Fruit fly (Drosophila melanogaster): ENCODE measurements around the gene CG13082.
A peak's percentile ranks its signal among the peaks of the same experiment; 100 is the strongest.

CG13082 gene

DNA sequence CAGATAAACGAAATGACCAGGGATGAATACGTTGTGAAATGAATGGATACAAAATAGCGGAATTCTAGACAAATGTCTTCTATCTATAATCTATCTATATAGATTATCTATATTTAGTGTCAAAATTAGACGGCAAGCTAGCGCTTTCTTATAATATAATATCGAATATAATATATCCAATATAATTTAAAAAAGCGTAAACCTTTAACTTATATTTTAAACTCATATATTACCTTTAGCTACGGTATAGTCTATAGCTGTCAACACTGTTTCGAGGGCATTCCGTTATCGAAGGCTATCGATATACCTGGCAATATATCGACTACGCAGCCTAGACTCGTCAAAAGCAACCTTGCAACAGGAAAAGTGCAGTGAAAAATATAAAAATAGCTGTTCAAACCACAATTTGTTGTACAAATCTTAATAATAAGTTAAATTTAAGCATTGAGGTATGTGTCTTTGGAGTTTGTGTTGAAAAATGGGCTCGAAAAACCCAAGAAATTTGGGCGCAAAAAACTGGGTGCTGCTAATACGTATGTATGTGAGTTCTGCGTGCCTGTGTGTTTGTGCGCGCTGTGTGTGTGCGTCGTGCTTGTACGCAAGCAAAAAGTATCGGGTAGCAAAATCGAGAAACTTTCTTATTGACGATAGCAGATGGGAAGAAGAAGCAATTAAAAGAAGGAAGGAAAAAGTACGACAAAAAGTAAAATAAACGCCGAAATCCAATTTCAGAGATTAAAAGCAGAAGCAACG is 45.1 kb upstream of the CG13082 start, which contains the start of the genes swm and Ctu2 (continued):
- TF ChIP-seq Asciz (GFP tag; optimal IDR thresholded peaks at IDR 0.05) = no peak
- TF ChIP-seq nmo (GFP tag; optimal IDR thresholded peaks at IDR 0.05) = peak; percentile 83
- TF ChIP-seq CG32767 (GFP tag; IDR thresholded peaks at IDR 0.05) = 0 out of 2 replicates have a peak, but pooled peaks have one; percentile 26
- TF ChIP-seq tin (GFP tag; optimal IDR thresholded peaks at IDR 0.05) = peak; percentile 61
- peak; percentile 83 for TF ChIP-seq CG30020 (tag; optimal IDR thresholded peaks at IDR 0.05)
- peak; percentile 6 for TF ChIP-seq Dp (GFP tag; optimal IDR thresholded peaks at IDR 0.05)
- TF ChIP-seq Rx (GFP tag; IDR thresholded peaks at IDR 0.05) = peak; percentile 18; the same call in 1 of the 2 replicates
- TF ChIP-seq bbx (GFP tag; IDR thresholded peaks at IDR 0.05; ENCODE audit: partially characterized antibody) = peak; percentile 60; the same call in 1 of the 2 replicates
- peak; percentile 35; the same call in 1 of the 2 replicates for TF ChIP-seq CG32772 (GFP tag; IDR thresholded peaks at IDR 0.05)
- TF ChIP-seq lola (GFP tag; optimal IDR thresholded peaks at IDR 0.05) = peak in 1 of 3 experiments; percentile 73
- TF ChIP-seq D19B (GFP tag; optimal IDR thresholded peaks at IDR 0.05) = peak; percentile 46
- peak; percentile 68 for TF ChIP-seq Dek (tag; optimal IDR thresholded peaks at IDR 0.05)
- peak; percentile 62; the same call in 1 of the 3 replicates for TF ChIP-seq vnd (GFP tag; IDR thresholded peaks at IDR 0.05; ENCODE audit: partially characterized antibody)
- TF ChIP-seq Opbp (GFP tag; IDR thresholded peaks at IDR 0.05; ENCODE audit: partially characterized antibody) = peak; percentile 34; the same call in 2 of the 3 replicates
- peak; percentile 43 for TF ChIP-seq cwo (GFP tag; optimal IDR thresholded peaks at IDR 0.05)
- TF ChIP-seq sens-2 (GFP tag; IDR thresholded peaks at IDR 0.05) = no peak
- peak; percentile 74 for TF ChIP-seq Fer1 (GFP tag; optimal IDR thresholded peaks at IDR 0.05)
- peak; percentile 55 for TF ChIP-seq CG13775 (GFP tag; optimal IDR thresholded peaks at IDR 0.05)
- no peak for TF ChIP-seq CG5245 (GFP tag; optimal IDR thresholded peaks at IDR 0.05)
- TF ChIP-seq unpg (GFP tag; optimal IDR thresholded peaks at IDR 0.05) = peak; percentile 76
- peak; percentile 36; the same call in 1 of the 2 replicates for TF ChIP-seq klu (GFP tag; IDR thresholded peaks at IDR 0.05)
- TF ChIP-seq trem (tag; optimal IDR thresholded peaks at IDR 0.05) = peak; percentile 74
- TF ChIP-seq CG10979 (tag; optimal IDR thresholded peaks at IDR 0.05) = peak; percentile 67
- TF ChIP-seq mam (GFP tag; optimal IDR thresholded peaks at IDR 0.05) = peak; percentile 20
- TF ChIP-seq nerfin-2 (GFP tag; IDR thresholded peaks at IDR 0.05; ENCODE audit: partially characterized antibody) = 0 out of 2 replicates have a peak, but pooled peaks have one; percentile 50
- no peak for TF ChIP-seq HHEX (GFP tag; optimal IDR thresholded peaks at IDR 0.05)
- peak; percentile 63 for TF ChIP-seq bcd (GFP tag; optimal IDR thresholded peaks at IDR 0.05)

DNA sequence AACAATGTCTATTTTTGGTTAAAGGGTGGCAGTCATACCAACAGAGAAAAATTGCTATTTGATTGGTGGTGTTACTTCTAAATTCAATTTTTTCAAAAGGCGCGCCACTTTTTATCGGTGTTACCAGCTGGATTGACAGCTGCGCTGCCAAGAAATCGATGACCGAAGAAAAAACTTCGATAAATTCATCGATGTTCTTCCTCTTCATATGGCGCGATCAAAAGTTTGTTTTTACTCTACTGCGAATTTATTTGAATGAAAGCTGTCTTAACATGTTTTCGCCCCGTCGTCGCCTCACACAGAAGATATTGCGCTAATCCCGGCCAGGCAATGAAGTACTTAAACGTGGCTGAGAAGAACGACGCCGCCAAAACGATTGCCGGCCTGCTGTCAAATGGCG is 40.2 kb upstream of the CG13082 start, which contains the start of gene Top3alpha:
Gene Top3alpha, plus strand, starts transcription at position 186 of the 400 bp plus-strand sequence.
- no peak for TF ChIP-seq CG9727 (GFP tag; optimal IDR thresholded peaks at IDR 0.05)
- no peak for TF ChIP-seq D19A (tag; optimal IDR thresholded peaks at IDR 0.05)
- peak; percentile 47 for TF ChIP-seq YL-1 (GFP tag; optimal IDR thresholded peaks at IDR 0.05)
- TF ChIP-seq CG2116 (GFP tag; optimal IDR thresholded peaks at IDR 0.05) = peak; percentile 90
- peak; percentile 52; the same call in 1 of the 2 replicates for TF ChIP-seq sna (GFP tag; IDR thresholded peaks at IDR 0.05; ENCODE audit: partially characterized antibody)
- TF ChIP-seq pzg (GFP tag; optimal IDR thresholded peaks at IDR 0.05) = peak; percentile 83
- peak; percentile 30 for TF ChIP-seq CG13624 (GFP tag; optimal IDR thresholded peaks at IDR 0.05)
- no peak for TF ChIP-seq lab (GFP tag; optimal IDR thresholded peaks at IDR 0.05)
- no peak for TF ChIP-seq CG14667 (GFP tag; IDR thresholded peaks at IDR 0.05)
- no peak for TF ChIP-seq Max (GFP tag; optimal IDR thresholded peaks at IDR 0.05)
- no peak for TF ChIP-seq CG15479 (GFP tag; optimal IDR thresholded peaks at IDR 0.05)
- TF ChIP-seq dan (GFP tag; IDR thresholded peaks at IDR 0.05) = no peak
- peak; percentile 84 for TF ChIP-seq CG13287 (GFP tag; IDR thresholded peaks at IDR 0.05; ENCODE audit: partially characterized antibody)
- no peak for TF ChIP-seq klu (GFP tag; IDR thresholded peaks at IDR 0.05)
- no peak for TF ChIP-seq CG15011 (GFP tag; optimal IDR thresholded peaks at IDR 0.05)
- TF ChIP-seq MBD-R2 (GFP tag; IDR thresholded peaks at IDR 0.05) = peak; percentile 71; the same call in 1 of the 2 replicates
- TF ChIP-seq CG16813 (GFP tag; IDR thresholded peaks at IDR 0.05; ENCODE audit: partially characterized antibody) = peak; percentile 64
- no peak for TF ChIP-seq fd102C (GFP tag; optimal IDR thresholded peaks at IDR 0.05)
- peak; percentile 57 for TF ChIP-seq hbn (GFP tag; IDR thresholded peaks at IDR 0.05; ENCODE audit: partially characterized antibody)
- peak; percentile 59 for TF ChIP-seq Scr (GFP tag; IDR thresholded peaks at IDR 0.05; ENCODE audit: partially characterized antibody)
- TF ChIP-seq Tbp (GFP tag; optimal IDR thresholded peaks at IDR 0.05) = no peak
